Worm (Caenorhabditis elegans): ENCODE data around the gene nhr-249.

Gene nhr-249

DNA sequence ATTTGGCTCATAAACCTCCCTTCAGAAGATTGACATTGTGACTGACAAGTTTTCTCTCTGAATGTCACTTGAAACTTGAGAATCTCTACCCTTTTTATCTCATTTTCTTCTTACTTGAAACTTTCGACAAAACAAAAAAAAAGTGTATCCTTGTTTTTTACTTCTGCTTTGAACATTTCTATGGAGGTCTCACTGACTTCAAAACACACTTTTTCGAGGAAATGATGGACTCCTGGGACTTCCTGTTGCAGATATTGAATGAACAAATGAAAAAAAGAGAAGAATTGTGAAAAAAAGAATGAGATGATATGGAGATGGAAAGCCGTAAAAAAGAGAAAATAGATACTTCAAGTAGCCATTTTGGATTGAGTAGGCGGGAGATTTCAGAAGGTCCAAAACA is 31.2 kb downstream of the nhr-249 start:
- TF ChIP-seq aha-1 (tag), result peak; percentile 14
- TF ChIP-seq ceh-20 (GFP tag; IDR thresholded peaks at IDR 0.05), result no peak
- TF ChIP-seq fkh-10 (GFP tag; optimal IDR thresholded peaks at IDR 0.05), result peak; percentile 59

DNA sequence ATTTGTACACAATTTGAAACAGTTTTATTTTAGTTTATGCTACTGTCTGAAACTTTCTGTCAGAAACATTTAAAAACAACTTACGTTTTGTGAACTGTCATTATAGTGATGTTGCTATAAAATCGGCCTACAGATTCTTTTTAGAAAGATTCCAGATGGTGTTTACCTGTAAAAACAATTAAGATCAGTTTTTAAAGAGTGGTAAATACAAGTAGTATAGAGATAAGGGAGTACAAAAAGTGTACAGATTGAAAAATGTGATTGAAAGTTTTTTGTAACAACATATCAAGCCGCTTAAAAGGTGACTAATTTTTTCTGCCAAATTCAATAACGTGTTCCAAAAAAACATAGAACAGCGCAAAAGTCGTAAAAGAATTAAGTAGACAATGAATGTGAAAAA is 34.8 kb downstream of the nhr-249 start, which contains the start of gene npr-12:
TSS of gene npr-12 (minus strand) at position 101 of the 400 bp plus-strand sequence.
- TF ChIP-seq dpl-1 (GFP tag; optimal IDR thresholded peaks at IDR 0.05) (no peak), dmd-8 (GFP tag; IDR thresholded peaks at IDR 0.05) (no peak), R02D3.7 (tag; optimal IDR thresholded peaks at IDR 0.05) (no peak), mxl-3 (GFP tag; optimal IDR thresholded peaks at IDR 0.05) (no peak), snpc-4 (tag; optimal IDR thresholded peaks at IDR 0.05) (no peak), zfp-2 (tag; optimal IDR thresholded peaks at IDR 0.05) (no peak), lin-29 (GFP tag; IDR thresholded peaks at IDR 0.05) (no peak), Y75B8A.6 (GFP tag; IDR thresholded peaks at IDR 0.05) (no peak), Y5F2A.4 (GFP tag; optimal IDR thresholded peaks at IDR 0.05) (no peak), saeg-2 (GFP tag; IDR thresholded peaks at IDR 0.05) (no peak), zip-11 (GFP tag; IDR thresholded peaks at IDR 0.05) (no peak)

DNA sequence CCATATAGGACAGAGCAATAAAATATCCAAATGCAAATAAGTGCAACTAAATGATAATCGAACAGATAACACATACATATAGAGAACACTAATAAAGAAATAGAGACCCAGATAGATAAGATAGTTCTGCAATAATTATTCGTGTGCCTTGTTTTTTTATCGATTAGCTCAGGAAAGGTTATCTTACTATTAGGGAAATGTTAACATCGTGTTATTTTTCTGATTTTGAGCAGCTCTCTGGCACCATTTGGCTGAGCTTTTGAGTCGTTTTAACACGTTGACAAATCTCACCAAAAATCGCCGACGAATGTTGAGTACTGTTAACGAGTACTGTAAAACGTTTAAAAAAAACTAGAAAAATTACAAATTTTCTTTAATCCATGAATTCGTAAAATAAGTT is 43.9 kb downstream of the nhr-249 start, which contains the start of gene cest-6:
TSS of gene cest-6 (minus strand) at position 101 of the 400 bp plus-strand sequence.
- TF ChIP-seq F49E8.2 (tag; optimal IDR thresholded peaks at IDR 0.05; ENCODE audit: borderline replicate concordance), result no peak
- TF ChIP-seq R02D3.7 (tag; optimal IDR thresholded peaks at IDR 0.05), result no peak
- no peak for TF ChIP-seq tra-1 (GFP tag; IDR thresholded peaks at IDR 0.05)
- no peak for TF ChIP-seq sdz-12 (GFP tag; optimal IDR thresholded peaks at IDR 0.05)
- peak; percentile 2 for TF ChIP-seq pqm-1 (tag; optimal IDR thresholded peaks at IDR 0.05)
- TF ChIP-seq pha-4 (GFP tag; IDR thresholded peaks at IDR 0.05), result no peak
- TF ChIP-seq pha-4 (tag; optimal IDR thresholded peaks at IDR 0.05), result no peak
- no peak for TF ChIP-seq Y105C5A.15 (GFP tag; IDR thresholded peaks at IDR 0.05)

DNA sequence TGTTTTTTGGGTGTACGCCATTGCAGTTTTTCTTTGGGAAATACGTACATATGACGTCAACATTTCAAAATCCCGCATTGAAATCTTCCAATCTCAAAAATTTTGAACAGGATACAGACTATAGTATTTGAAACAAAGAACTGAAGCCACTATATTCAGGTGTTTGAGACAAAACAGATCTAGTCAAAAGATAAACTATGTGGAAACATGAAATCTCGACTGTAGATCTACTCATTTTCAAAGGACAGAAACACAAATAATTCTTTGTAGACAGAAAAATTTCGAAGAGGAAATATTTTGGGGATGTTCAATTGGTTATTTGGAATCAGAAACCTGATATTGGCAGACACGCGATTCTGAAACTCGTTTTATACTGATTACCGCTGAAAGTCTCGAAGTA is 46.8 kb downstream of the nhr-249 start:
- no peak for TF ChIP-seq dmd-9 (GFP tag; IDR thresholded peaks at IDR 0.05)

DNA sequence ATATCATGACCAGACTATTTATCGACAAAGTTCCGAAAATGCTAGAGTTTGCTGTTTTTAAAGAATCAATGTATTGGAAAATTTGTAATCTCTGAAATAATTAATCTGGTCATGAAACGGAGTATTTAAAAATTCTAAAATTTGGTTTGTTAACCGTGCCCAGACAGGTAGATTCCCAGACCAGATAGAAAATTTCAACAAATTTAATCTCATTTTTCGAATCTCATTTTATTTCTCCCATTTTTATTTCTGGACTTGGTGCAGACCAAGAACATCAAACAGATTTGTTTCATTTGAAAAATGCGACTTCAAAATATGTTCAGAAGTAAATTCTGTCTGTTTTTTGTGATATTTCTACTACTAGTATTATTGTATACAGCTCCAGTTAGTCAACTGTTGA is 49.3 kb downstream of the nhr-249 start, which contains the start of gene T22D1.1:
TSS of gene T22D1.1 (plus strand) at position 301 of the 400 bp plus-strand sequence.
- TF ChIP-seq mes-2 (tag; optimal IDR thresholded peaks at IDR 0.05; ENCODE audit: poor library complexity, severe bottlenecking), result no peak
- no peak for TF ChIP-seq nhr-102 (tag; optimal IDR thresholded peaks at IDR 0.05)
- no peak for TF ChIP-seq daf-16 (GFP tag; optimal IDR thresholded peaks at IDR 0.05)
- no peak for TF ChIP-seq daf-16 (tag; optimal IDR thresholded peaks at IDR 0.05)
- no peak for TF ChIP-seq nhr-41 (GFP tag; IDR thresholded peaks at IDR 0.05)
- TF ChIP-seq ama-1 (optimal IDR thresholded peaks at IDR 0.05), result no peak
- no peak for TF ChIP-seq daf-19 (GFP tag; conservative IDR thresholded peaks at IDR 0.05)
- TF ChIP-seq unc-39 (tag; optimal IDR thresholded peaks at IDR 0.05), result no peak
- no peak for TF ChIP-seq T26A8.4 (GFP tag; IDR thresholded peaks at IDR 0.05)
- TF ChIP-seq dpl-1 (GFP tag; optimal IDR thresholded peaks at IDR 0.05), result no peak
- TF ChIP-seq nhr-48 (tag; optimal IDR thresholded peaks at IDR 0.05), result no peak
- no peak for TF ChIP-seq pha-4 (GFP tag; IDR thresholded peaks at IDR 0.05)
- TF ChIP-seq pha-4 (tag; optimal IDR thresholded peaks at IDR 0.05), result no peak
- no peak for TF ChIP-seq lin-15B (tag; optimal IDR thresholded peaks at IDR 0.05)
- TF ChIP-seq lim-7 (GFP tag; IDR thresholded peaks at IDR 0.05), result no peak
- no peak for TF ChIP-seq daf-8 (GFP tag; IDR thresholded peaks at IDR 0.05)
- no peak for TF ChIP-seq duxl-1 (tag; optimal IDR thresholded peaks at IDR 0.05; ENCODE audit: poor library complexity)
- TF ChIP-seq D1046.2 (GFP tag; IDR thresholded peaks at IDR 0.05), result no peak
- TF ChIP-seq nhr-111 (GFP tag; optimal IDR thresholded peaks at IDR 0.05), result no peak
- no peak for TF ChIP-seq lin-39 (tag; optimal IDR thresholded peaks at IDR 0.05)
- TF ChIP-seq arid-1 (GFP tag; conservative IDR thresholded peaks at IDR 0.05), result no peak
- no peak for TF ChIP-seq aly-2 (tag; optimal IDR thresholded peaks at IDR 0.05)
